Worm (Caenorhabditis elegans) whole organism, mixed stage, embryonic: ENCODE results near the gene frpr-11.
A peak's percentile ranks its signal among the peaks of the same experiment; 100 is the strongest.

Experiments
- bed-3 ChIP-seq: fragments of 200-800 bp; sonication (Bioruptor generic); optimal IDR thresholded peaks from 3 replicates; lab custom pipeline; 2018; ENCODE audit warnings: mild to moderate bottlenecking, missing genetic modification characterization, moderate library complexity, missing compliant biosample characterization
- ces-1 ChIP-seq: fragments of 150-350 bp; optimal IDR thresholded peaks from 2 replicates; lab custom pipeline; 2014; ENCODE audit warnings: missing biosample characterization, missing genetic modification reagents, missing genetic modification characterization
- elt-1 ChIP-seq: sonication (generic microtip); optimal IDR thresholded peaks from 2 replicates; lab custom pipeline; 2017; ENCODE audit warnings: missing genetic modification characterization, mild to moderate bottlenecking, missing compliant biosample characterization, antibody characterized with exemption, moderate library complexity, borderline replicate concordance; ENCODE audit not compliant: insufficient read depth
- mab-5 ChIP-seq: fragments of 150-350 bp; optimal IDR thresholded peaks from 2 replicates; lab custom pipeline; 2014; ENCODE audit warnings: missing biosample characterization, missing genetic modification characterization
- mep-1 ChIP-seq: fragments of 150-350 bp; optimal IDR thresholded peaks from 2 replicates; lab custom pipeline; 2017; ENCODE audit warnings: missing biosample characterization, missing genetic modification reagents, missing genetic modification characterization, inconsistent platforms
- nhr-12 ChIP-seq: fragments of 150-350 bp; optimal IDR thresholded peaks from 2 replicates; lab custom pipeline; 2014; ENCODE audit warnings: missing biosample characterization, missing genetic modification characterization
- nhr-2 ChIP-seq: fragments of 150-350 bp; optimal IDR thresholded peaks from 2 replicates; lab custom pipeline; 2014; ENCODE audit warnings: missing biosample characterization, missing genetic modification characterization
- nhr-237 ChIP-seq: fragments of 150-350 bp; optimal IDR thresholded peaks from 2 replicates; lab custom pipeline; 2014; ENCODE audit warnings: missing biosample characterization, missing genetic modification characterization
- nhr-28 ChIP-seq: fragments of 150-350 bp; optimal IDR thresholded peaks from 2 replicates; lab custom pipeline; 2014; ENCODE audit warnings: missing biosample characterization, missing genetic modification characterization
- pha-4 ChIP-seq: fragments of 150-350 bp; optimal IDR thresholded peaks from 2 replicates; lab custom pipeline; 2018; ENCODE audit warnings: missing biosample characterization, missing genetic modification reagents, missing genetic modification characterization
- snpc-4 ChIP-seq: fragments of 150-350 bp; optimal IDR thresholded peaks from 2 replicates; lab custom pipeline; 2014; ENCODE audit warnings: missing biosample characterization, missing genetic modification characterization
- sptf-1 ChIP-seq: sonication (generic microtip); optimal IDR thresholded peaks from 2 replicates; lab custom pipeline; 2017; ENCODE audit warnings: mild to moderate bottlenecking, missing genetic modification characterization, moderate library complexity, missing compliant biosample characterization
- unc-62 ChIP-seq: fragments of 150-350 bp; optimal IDR thresholded peaks from 2 replicates; lab custom pipeline; 2014; ENCODE audit warnings: missing biosample characterization, missing genetic modification reagents, missing genetic modification characterization

DNA sequence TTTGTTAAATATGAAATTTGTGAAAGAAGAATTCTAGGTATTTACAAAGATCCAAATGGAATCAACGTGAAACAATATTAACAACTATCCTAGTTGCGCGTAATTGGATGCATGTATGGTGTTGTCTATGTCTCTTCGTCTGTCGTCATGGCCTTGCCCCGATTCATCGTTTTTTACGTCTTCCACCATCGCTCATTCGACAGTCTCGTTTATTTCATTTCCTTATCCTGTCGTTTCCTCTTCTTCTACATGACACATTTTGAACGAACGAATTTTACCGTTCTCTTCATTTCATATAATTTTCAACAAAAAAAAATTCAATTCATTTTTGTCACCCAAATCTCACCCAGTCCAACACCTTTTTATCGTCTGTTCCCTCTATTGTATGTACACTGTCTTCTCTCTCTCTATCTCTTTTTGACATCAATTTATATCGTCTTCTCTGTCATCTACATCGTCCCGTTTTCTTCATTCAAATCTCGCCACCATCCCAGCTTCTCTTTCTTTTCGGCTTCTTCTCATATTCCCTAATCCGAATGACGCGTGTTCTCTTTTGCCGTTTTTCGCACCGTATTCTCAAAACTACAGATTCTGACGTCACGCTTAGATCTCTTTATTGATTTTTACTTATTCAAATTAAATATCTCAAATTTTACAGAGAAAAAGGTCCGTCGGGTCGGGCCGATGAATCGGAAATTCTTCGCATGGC is 49.5 kb downstream of the frpr-11 start, which contains the start of gene ttc-17:
- TF ChIP-seq nhr-12 (tag; lab: Kevin White, UChicago) (no peak), mep-1 (no peak), sptf-1 (tag; lab: Kevin White, UChicago) (no peak), elt-1 (tag; lab: Kevin White, UChicago) (no peak), nhr-237 (tag; lab: Kevin White, UChicago) (no peak), bed-3 (no peak), nhr-2 (tag; lab: Kevin White, UChicago) (no peak), unc-62 (GFP tag; lab: Kevin White, UChicago) (no peak), nhr-28 (tag; lab: Kevin White, UChicago) (no peak), pha-4 (tag; lab: Kevin White, UChicago) (no peak), mab-5 (tag; lab: Kevin White, UChicago) (no peak), ces-1 (GFP tag; lab: Kevin White, UChicago) (peak; percentile 34), snpc-4 (tag; lab: Kevin White, UChicago) (no peak)
